Worm (Caenorhabditis elegans): ENCODE results near the gene F59B1.10.
A peak's percentile ranks its signal among the peaks of the same experiment; 100 is the strongest.

F59B1.10 gene

ce11 chrV:3678513-3678912, 30.8 kb upstream of the F59B1.10 start:
- peak; percentile 52 for TF ChIP-seq nfya-1 (tag; optimal IDR thresholded peaks at IDR 0.05)
- no peak for TF ChIP-seq elt-2 (tag; optimal IDR thresholded peaks at IDR 0.05)

- TF ChIP-seq unc-55 (GFP tag; optimal IDR thresholded peaks at IDR 0.05) (peak; percentile 89), hlh-30 (tag; optimal IDR thresholded peaks at IDR 0.05; ENCODE audit: insufficient read depth) (peak; percentile 28), ceh-19 (GFP tag; optimal IDR thresholded peaks at IDR 0.05) (no peak), rnt-1 (tag; optimal IDR thresholded peaks at IDR 0.05) (peak; percentile 6), T23F11.4 (GFP tag; optimal IDR thresholded peaks at IDR 0.05) (no peak), lin-11 (tag; optimal IDR thresholded peaks at IDR 0.05) (no peak), ceh-18 (tag; optimal IDR thresholded peaks at IDR 0.05) (peak; percentile 41), pat-9 (tag; optimal IDR thresholded peaks at IDR 0.05) (no peak), sox-4 (tag; optimal IDR thresholded peaks at IDR 0.05) (no peak), tbx-2 (tag; optimal IDR thresholded peaks at IDR 0.05) (no peak), nfya-1 (tag; optimal IDR thresholded peaks at IDR 0.05) (peak; percentile 5), hlh-8 (tag; optimal IDR thresholded peaks at IDR 0.05) (peak; percentile 57)
These were observed 29.4 kb upstream of the F59B1.10 start for ce11 chrV:3677212-3677611.

- no peak for TF ChIP-seq nfya-1 (tag; optimal IDR thresholded peaks at IDR 0.05)
- TF ChIP-seq dmd-4 (tag; optimal IDR thresholded peaks at IDR 0.05; ENCODE audit: borderline replicate concordance) = no peak
- TF ChIP-seq ceh-24 (tag; optimal IDR thresholded peaks at IDR 0.05) = no peak
- no peak for TF ChIP-seq pha-2 (tag; optimal IDR thresholded peaks at IDR 0.05)
These were observed 25.3 kb upstream of the F59B1.10 start, which contains the start of gene pals-33 for ce11 chrV:3673080-3673479. Gene pals-33, plus strand, starts transcription at chrV:3673380.

- TF ChIP-seq lin-11 (tag; optimal IDR thresholded peaks at IDR 0.05) (no peak), pha-4 (tag; optimal IDR thresholded peaks at IDR 0.05) (no peak), C08G9.2 (tag; optimal IDR thresholded peaks at IDR 0.05) (no peak), tbx-2 (tag; optimal IDR thresholded peaks at IDR 0.05) (no peak), odd-2 (tag; optimal IDR thresholded peaks at IDR 0.05) (no peak), nfya-1 (tag; optimal IDR thresholded peaks at IDR 0.05) (no peak), ceh-6 (GFP tag; optimal IDR thresholded peaks at IDR 0.05) (no peak)
These were observed 22.7 kb upstream of the F59B1.10 start, which contains the start of gene Y39H10B.3 for ce11 chrV:3670499-3670898. Gene Y39H10B.3, plus strand, starts transcription at chrV:3670799.

DNA sequence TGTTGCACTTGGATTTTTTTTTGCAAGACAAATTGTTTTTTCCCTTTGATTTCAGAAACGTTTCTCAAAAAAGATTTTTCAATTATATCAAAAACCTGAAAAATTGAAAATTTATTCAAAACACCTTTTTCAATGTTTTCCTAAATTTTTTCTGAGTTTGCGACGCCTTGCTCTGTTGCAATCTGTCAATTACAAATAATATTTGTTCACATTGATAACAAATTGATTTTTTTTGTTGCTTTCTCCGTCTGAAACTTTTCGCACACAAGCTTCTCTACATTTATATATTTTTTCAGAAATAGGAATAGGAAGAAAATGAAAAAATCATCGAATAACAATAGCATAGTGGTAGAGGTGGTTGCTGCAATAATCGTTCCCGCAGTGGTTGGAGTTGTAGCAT, 20.7 kb upstream of the F59B1.10 start, which contains the start of gene Y39H10B.2:
Gene Y39H10B.2 (plus strand): TSS at position 301 of the 400 bp plus-strand sequence.
- TF ChIP-seq tbx-7 (tag; optimal IDR thresholded peaks at IDR 0.05) (no peak), ceh-31 (tag; optimal IDR thresholded peaks at IDR 0.05) (no peak), eyg-1 (tag; optimal IDR thresholded peaks at IDR 0.05) (no peak), che-1 (tag; optimal IDR thresholded peaks at IDR 0.05) (no peak), hlh-13 (GFP tag; optimal IDR thresholded peaks at IDR 0.05) (no peak), ahr-1 (tag; optimal IDR thresholded peaks at IDR 0.05) (no peak), ets-4 (tag; optimal IDR thresholded peaks at IDR 0.05) (no peak), mec-3 (tag; optimal IDR thresholded peaks at IDR 0.05; ENCODE audit: borderline replicate concordance) (no peak), pat-9 (tag; optimal IDR thresholded peaks at IDR 0.05) (no peak)

ce11 chrV:3666887-3667286, 19.1 kb upstream of the F59B1.10 start, which contains the start of gene str-113:
Gene str-113, minus strand, starts transcription at chrV:3666987.
- TF ChIP-seq fkh-6 (tag; optimal IDR thresholded peaks at IDR 0.05) = no peak
- TF ChIP-seq ceh-18 (tag; optimal IDR thresholded peaks at IDR 0.05) = no peak
- no peak for TF ChIP-seq T23F11.4 (GFP tag; optimal IDR thresholded peaks at IDR 0.05)
- no peak for TF ChIP-seq fax-1 (tag; optimal IDR thresholded peaks at IDR 0.05)
- no peak for TF ChIP-seq ttx-3 (tag; optimal IDR thresholded peaks at IDR 0.05)
- no peak for TF ChIP-seq lim-6 (tag; optimal IDR thresholded peaks at IDR 0.05)
- no peak for TF ChIP-seq Y22D7AL.16 (tag; optimal IDR thresholded peaks at IDR 0.05)
- TF ChIP-seq C08G9.2 (tag; optimal IDR thresholded peaks at IDR 0.05) = no peak
- no peak for TF ChIP-seq K02D7.2 (tag; optimal IDR thresholded peaks at IDR 0.05)
- TF ChIP-seq ceh-24 (tag; optimal IDR thresholded peaks at IDR 0.05) = no peak
- TF ChIP-seq ceh-19 (GFP tag; optimal IDR thresholded peaks at IDR 0.05) = no peak
- no peak for TF ChIP-seq eyg-1 (tag; optimal IDR thresholded peaks at IDR 0.05)
- TF ChIP-seq hlh-8 (tag; optimal IDR thresholded peaks at IDR 0.05) = no peak
- TF ChIP-seq dmd-4 (tag; optimal IDR thresholded peaks at IDR 0.05; ENCODE audit: borderline replicate concordance) = no peak
- TF ChIP-seq rnt-1 (tag; optimal IDR thresholded peaks at IDR 0.05) = no peak
- no peak for TF ChIP-seq nhr-11 (tag; optimal IDR thresholded peaks at IDR 0.05)
- no peak for TF ChIP-seq pha-4 (tag; optimal IDR thresholded peaks at IDR 0.05)
- TF ChIP-seq pat-9 (tag; optimal IDR thresholded peaks at IDR 0.05) = no peak

Measured in whole organism, late embryonic.